Worm (Caenorhabditis elegans) whole organism, L4/young adult: ENCODE data around the gene F14F3.4.

Experiments used
- W03F9.2 ChIP-seq: fragments of 150-350 bp; optimal IDR thresholded peaks from 2 replicates; lab custom pipeline; 2014; ENCODE audit warnings: missing biosample characterization, missing genetic modification characterization
- dao-5 ChIP-seq: sonication (generic microtip); optimal IDR thresholded peaks from 2 replicates; lab custom pipeline; 2016; ENCODE audit warnings: missing genotype, missing genetic modification characterization, moderate library complexity, missing compliant biosample characterization
- him-1 ChIP-seq: sonication (generic microtip); optimal IDR thresholded peaks from 2 replicates; lab custom pipeline; 2016; ENCODE audit warnings: missing genotype, missing genetic modification reagents, missing genetic modification characterization, missing compliant biosample characterization

- no peak for TF ChIP-seq him-1 (tag; lab: Kevin White, UChicago)
- TF ChIP-seq dao-5 (tag; lab: Kevin White, UChicago): no peak
- TF ChIP-seq W03F9.2 (tag; lab: Kevin White, UChicago): no peak
These were observed 38.0 kb upstream of the F14F3.4 start, which contains the start of gene F59F5.7 for ce11 chrX:10559203-10559602.
